Worm (Caenorhabditis elegans): ENCODE data around the gene F49A5.10.

Gene F49A5.10

ce11 chrV:16852002-16852401, 23.1 kb upstream of the F49A5.10 start, which contains the start of gene clec-37:
TSS of gene clec-37 (minus strand) at chrV:16852102.
- TF ChIP-seq K12H6.12 (tag; optimal IDR thresholded peaks at IDR 0.05): no peak
- TF ChIP-seq let-607 (tag; optimal IDR thresholded peaks at IDR 0.05): no peak
- no peak for TF ChIP-seq nfyb-1 (GFP tag; IDR thresholded peaks at IDR 0.05)
- no peak for TF ChIP-seq nhr-179 (tag; optimal IDR thresholded peaks at IDR 0.05)
- no peak for TF ChIP-seq rec-8 (tag; optimal IDR thresholded peaks at IDR 0.05)
- no peak for TF ChIP-seq tbp1 (GFP tag; optimal IDR thresholded peaks at IDR 0.05)
- TF ChIP-seq tbx-9 (tag; optimal IDR thresholded peaks at IDR 0.05; ENCODE audit: borderline replicate concordance): no peak
- no peak for TF ChIP-seq ama-1 (optimal IDR thresholded peaks at IDR 0.05)
- TF ChIP-seq ama-1 (GFP tag; optimal IDR thresholded peaks at IDR 0.05): no peak
- TF ChIP-seq pbrm-1 (GFP tag; IDR thresholded peaks at IDR 0.05): no peak
- no peak for TF ChIP-seq hsf-1 (GFP tag; IDR thresholded peaks at IDR 0.05)
- no peak for TF ChIP-seq F37B4.10 (GFP tag; IDR thresholded peaks at IDR 0.05)
- TF ChIP-seq fkh-3 (tag; optimal IDR thresholded peaks at IDR 0.05): no peak
- TF ChIP-seq B0336.3 (GFP tag; IDR thresholded peaks at IDR 0.05): no peak
- no peak for TF ChIP-seq snpc-3.4 (tag; optimal IDR thresholded peaks at IDR 0.05)
- TF ChIP-seq let-526 (GFP tag; IDR thresholded peaks at IDR 0.05): no peak
- TF ChIP-seq zfh-2 (GFP tag; conservative IDR thresholded peaks at IDR 0.05): no peak

- TF ChIP-seq ztf-25 (GFP tag; IDR thresholded peaks at IDR 0.05): no peak
- no peak for TF ChIP-seq F57A8.1 (GFP tag; optimal IDR thresholded peaks at IDR 0.05)
- TF ChIP-seq zfh-2 (GFP tag; conservative IDR thresholded peaks at IDR 0.05): no peak
- no peak for TF ChIP-seq ceh-58 (GFP tag; IDR thresholded peaks at IDR 0.05)
- no peak for TF ChIP-seq ets-4 (GFP tag; optimal IDR thresholded peaks at IDR 0.05)
- TF ChIP-seq rpc-1 (optimal IDR thresholded peaks at IDR 0.05): no peak
- TF ChIP-seq rpc-1 (tag; optimal IDR thresholded peaks at IDR 0.05): no peak
- no peak for TF ChIP-seq B0261.1 (tag; optimal IDR thresholded peaks at IDR 0.05)
- TF ChIP-seq B0035.1 (tag; optimal IDR thresholded peaks at IDR 0.05): no peak
- TF ChIP-seq hrde-1 (tag; optimal IDR thresholded peaks at IDR 0.05; ENCODE audit: borderline replicate concordance): no peak
- no peak for TF ChIP-seq F10E7.11 (tag; optimal IDR thresholded peaks at IDR 0.05)
These were observed 20.9 kb upstream of the F49A5.10 start, which contains the start of the genes clec-35 and clec-27 for ce11 chrV:16853956-16854683. TSS of gene clec-35 (minus strand) at chrV:16854056. TSS of gene clec-27 (plus strand) at chrV:16854633.

ce11 chrV:16857977-16858479, 17.0 kb upstream of the F49A5.10 start, which contains the start of the genes clec-31 and clec-22:
TSS of gene clec-31 (minus strand) at chrV:16858077.
TSS of gene clec-22 (plus strand) at chrV:16858429.
- TF ChIP-seq nhr-27 (tag; optimal IDR thresholded peaks at IDR 0.05): no peak
- TF ChIP-seq Y95B8A.8 (GFP tag; IDR thresholded peaks at IDR 0.05): no peak
- TF ChIP-seq K11D2.4 (GFP tag; IDR thresholded peaks at IDR 0.05): no peak
- no peak for TF ChIP-seq rpc-1 (optimal IDR thresholded peaks at IDR 0.05)
- no peak for TF ChIP-seq rpc-1 (tag; optimal IDR thresholded peaks at IDR 0.05)
- TF ChIP-seq C17E4.6 (GFP tag; IDR thresholded peaks at IDR 0.05): no peak
- TF ChIP-seq B0019.2 (GFP tag; conservative IDR thresholded peaks at IDR 0.05): no peak
- no peak for TF ChIP-seq let-607 (tag; optimal IDR thresholded peaks at IDR 0.05)
- TF ChIP-seq let-526 (GFP tag; IDR thresholded peaks at IDR 0.05): no peak
- TF ChIP-seq snpc-4 (GFP tag; optimal IDR thresholded peaks at IDR 0.05): no peak
- no peak for TF ChIP-seq snpc-4 (tag; optimal IDR thresholded peaks at IDR 0.05)
- TF ChIP-seq ztf-28 (GFP tag; IDR thresholded peaks at IDR 0.05): no peak
- TF ChIP-seq ccch-3 (GFP tag; optimal IDR thresholded peaks at IDR 0.05): no peak
- no peak for TF ChIP-seq ceh-100 (GFP tag; IDR thresholded peaks at IDR 0.05)
- TF ChIP-seq lin-40 (tag; optimal IDR thresholded peaks at IDR 0.05): no peak
- TF ChIP-seq ceh-79 (tag; optimal IDR thresholded peaks at IDR 0.05): no peak
- TF ChIP-seq F10E7.11 (tag; optimal IDR thresholded peaks at IDR 0.05): no peak

Data from whole organism, young adult.